Worm (Caenorhabditis elegans): ENCODE measurements around the gene cyp-37A1.

Gene cyp-37A1

ce11 chrII:14044199-14044598, 27.4 kb upstream of the cyp-37A1 start:
- no peak for TF ChIP-seq alr-1 (tag; optimal IDR thresholded peaks at IDR 0.05)
- TF ChIP-seq dmd-4 (tag; optimal IDR thresholded peaks at IDR 0.05): no peak
- peak; percentile 75 for TF ChIP-seq lin-11 (tag; optimal IDR thresholded peaks at IDR 0.05)
- no peak for TF ChIP-seq ceh-16 (tag; optimal IDR thresholded peaks at IDR 0.05)
- TF ChIP-seq nhr-77 (tag; optimal IDR thresholded peaks at IDR 0.05): no peak
- TF ChIP-seq egl-27 (tag; optimal IDR thresholded peaks at IDR 0.05): peak; percentile 14
- TF ChIP-seq F13H6.1 (tag; optimal IDR thresholded peaks at IDR 0.05): peak; percentile 92
- TF ChIP-seq zag-1 (tag; optimal IDR thresholded peaks at IDR 0.05): peak; percentile 53
- TF ChIP-seq mbf-1 (tag; optimal IDR thresholded peaks at IDR 0.05): no peak
- TF ChIP-seq nhr-25 (tag; optimal IDR thresholded peaks at IDR 0.05): no peak
- no peak for TF ChIP-seq nhr-12 (tag; optimal IDR thresholded peaks at IDR 0.05)
- no peak for TF ChIP-seq ceh-82 (tag; optimal IDR thresholded peaks at IDR 0.05)
- TF ChIP-seq ama-1 (optimal IDR thresholded peaks at IDR 0.05): peak; percentile 38
- TF ChIP-seq mdl-1 (tag; optimal IDR thresholded peaks at IDR 0.05): peak; percentile 85 to 87
- no peak for TF ChIP-seq unc-39 (tag; optimal IDR thresholded peaks at IDR 0.05)
- TF ChIP-seq lsy-2 (tag; optimal IDR thresholded peaks at IDR 0.05): peak in 1 of 2 experiments; percentile 81
- TF ChIP-seq nhr-11 (tag; optimal IDR thresholded peaks at IDR 0.05): peak; percentile 7
- TF ChIP-seq peb-1 (tag; optimal IDR thresholded peaks at IDR 0.05): no peak
- TF ChIP-seq nhr-21 (tag; optimal IDR thresholded peaks at IDR 0.05): peak; percentile 69
- peak; percentile 81 for TF ChIP-seq C34F6.9 (tag; optimal IDR thresholded peaks at IDR 0.05)
- peak; percentile 51 for TF ChIP-seq ztf-4 (tag; optimal IDR thresholded peaks at IDR 0.05)
- peak; percentile 25 for TF ChIP-seq sma-3 (GFP tag; optimal IDR thresholded peaks at IDR 0.05)
- TF ChIP-seq mab-5 (tag; optimal IDR thresholded peaks at IDR 0.05): no peak
- peak; percentile 3 for TF ChIP-seq nhr-6 (tag; optimal IDR thresholded peaks at IDR 0.05)
- no peak for TF ChIP-seq elt-3 (tag; optimal IDR thresholded peaks at IDR 0.05)
- TF ChIP-seq elt-1 (tag; optimal IDR thresholded peaks at IDR 0.05): no peak
- TF ChIP-seq nhr-10 (tag; optimal IDR thresholded peaks at IDR 0.05): no peak
- TF ChIP-seq sma-9 (GFP tag; optimal IDR thresholded peaks at IDR 0.05): peak; percentile 87
- no peak for TF ChIP-seq sma-9 (tag; optimal IDR thresholded peaks at IDR 0.05)
- no peak for TF ChIP-seq ZK546.5 (tag; optimal IDR thresholded peaks at IDR 0.05)
- TF ChIP-seq unc-55 (GFP tag; optimal IDR thresholded peaks at IDR 0.05): peak; percentile 32
- TF ChIP-seq lin-13 (GFP tag; optimal IDR thresholded peaks at IDR 0.05): peak; percentile 67
- TF ChIP-seq Y55F3AM.14 (GFP tag; optimal IDR thresholded peaks at IDR 0.05): peak; percentile 22
- no peak for TF ChIP-seq blmp-1 (tag; optimal IDR thresholded peaks at IDR 0.05; ENCODE audit: insufficient read depth)
- TF ChIP-seq sem-4 (tag; optimal IDR thresholded peaks at IDR 0.05): peak; percentile 62
- peak; percentile 20 for TF ChIP-seq gmeb-1 (tag; optimal IDR thresholded peaks at IDR 0.05)
- peak; percentile 61 for TF ChIP-seq fos-1 (tag; optimal IDR thresholded peaks at IDR 0.05)
- no peak for TF ChIP-seq lin-39 (tag; optimal IDR thresholded peaks at IDR 0.05)
- TF ChIP-seq unc-62 (GFP tag; optimal IDR thresholded peaks at IDR 0.05): no peak
- TF ChIP-seq crh-2 (tag; optimal IDR thresholded peaks at IDR 0.05): peak; percentile 80
- no peak for TF ChIP-seq R02D3.7 (tag; optimal IDR thresholded peaks at IDR 0.05)
- peak; percentile 90 for TF ChIP-seq nhr-129 (tag; optimal IDR thresholded peaks at IDR 0.05)
- no peak for TF ChIP-seq skn-1 (tag; optimal IDR thresholded peaks at IDR 0.05)

DNA sequence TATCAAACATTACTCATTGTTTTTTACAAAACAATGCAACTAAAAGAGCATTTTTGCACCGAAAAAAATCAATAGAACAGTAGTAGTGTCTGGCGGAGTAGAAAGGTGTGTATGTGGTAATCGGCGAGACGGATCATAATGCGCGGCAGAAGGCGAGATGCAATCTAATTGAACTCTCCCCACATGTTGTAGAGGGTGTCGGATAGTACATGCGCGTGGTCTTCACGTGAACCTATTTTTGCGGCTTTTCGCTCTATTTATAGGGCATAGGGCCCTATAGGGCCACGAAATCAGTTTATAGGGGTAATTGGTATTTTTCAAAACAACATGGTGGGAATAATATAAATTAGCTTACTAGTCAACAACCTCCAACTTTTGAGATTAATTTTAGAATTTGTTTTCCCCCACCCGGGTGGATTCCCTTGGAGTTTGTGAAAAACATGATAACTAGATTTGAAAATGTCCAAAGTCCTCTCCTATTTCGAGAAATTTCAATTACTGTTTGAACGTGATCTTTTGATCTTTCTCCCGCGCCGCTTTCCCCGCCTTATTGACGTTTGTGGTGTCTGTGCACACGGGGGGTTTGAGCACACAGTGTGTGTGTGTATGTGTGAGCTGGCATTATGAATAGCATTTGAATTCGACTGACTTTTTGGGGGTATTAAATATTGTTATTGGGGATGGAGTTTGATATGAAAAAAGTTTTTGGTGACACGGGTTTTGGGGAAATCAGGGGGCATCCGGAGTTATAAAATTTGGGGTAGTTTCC, 26.3 kb upstream of the cyp-37A1 start:
- TF ChIP-seq nhr-11 (tag; optimal IDR thresholded peaks at IDR 0.05): no peak
- TF ChIP-seq nhr-237 (tag; optimal IDR thresholded peaks at IDR 0.05): no peak
- peak; percentile 53 for TF ChIP-seq fos-1 (tag; optimal IDR thresholded peaks at IDR 0.05)
- peak; percentile 47 for TF ChIP-seq crh-2 (tag; optimal IDR thresholded peaks at IDR 0.05)
- TF ChIP-seq nhr-129 (tag; optimal IDR thresholded peaks at IDR 0.05): peak; percentile 2
- TF ChIP-seq F13H6.1 (tag; optimal IDR thresholded peaks at IDR 0.05): peak; percentile 48
- TF ChIP-seq mab-5 (tag; optimal IDR thresholded peaks at IDR 0.05): no peak
- peak; percentile 78 for TF ChIP-seq sma-9 (GFP tag; optimal IDR thresholded peaks at IDR 0.05)
- no peak for TF ChIP-seq sma-9 (tag; optimal IDR thresholded peaks at IDR 0.05)
- TF ChIP-seq ztf-4 (tag; optimal IDR thresholded peaks at IDR 0.05): no peak
- peak; percentile 16 for TF ChIP-seq nhr-21 (tag; optimal IDR thresholded peaks at IDR 0.05)
- TF ChIP-seq ztf-1 (GFP tag; conservative IDR thresholded peaks at IDR 0.05): no peak

All from whole organism, L2 larva.